Worm (Caenorhabditis elegans) whole organism, mixed stage, embryonic: ENCODE data around the gene str-182.

ENCODE experiments used
- M03D4.4 ChIP-seq: sonication (generic microtip); optimal IDR thresholded peaks from 2 replicates; lab custom pipeline; 2017; ENCODE audit warnings: mild to moderate bottlenecking, missing genetic modification characterization, missing compliant biosample characterization
- blmp-1 ChIP-seq: fragments of 150-350 bp; optimal IDR thresholded peaks from 2 replicates; lab custom pipeline; 2014; ENCODE audit warnings: missing biosample characterization, missing genetic modification characterization
- ceh-39 ChIP-seq: fragments of 150-350 bp; optimal IDR thresholded peaks from 2 replicates; lab custom pipeline; 2014; ENCODE audit warnings: missing biosample characterization, missing genetic modification characterization
- ceh-43 ChIP-seq: fragments of 200-800 bp; sonication (Bioruptor generic); optimal IDR thresholded peaks from 2 replicates; lab custom pipeline; 2018; ENCODE audit warnings: mild to moderate bottlenecking, missing genetic modification characterization, moderate library complexity, missing compliant biosample characterization
- ceh-83 ChIP-seq: fragments of 200-800 bp; sonication (Bioruptor generic); optimal IDR thresholded peaks from 2 replicates; lab custom pipeline; 2018; ENCODE audit warnings: mild to moderate bottlenecking, missing genetic modification characterization, missing compliant biosample characterization
- ces-1 ChIP-seq: fragments of 150-350 bp; optimal IDR thresholded peaks from 2 replicates; lab custom pipeline; 2014; ENCODE audit warnings: missing biosample characterization, missing genetic modification reagents, missing genetic modification characterization
- cnd-1 ChIP-seq: fragments of 200-800 bp; sonication (Bioruptor generic); optimal IDR thresholded peaks from 2 replicates; lab custom pipeline; 2018; ENCODE audit warnings: mild to moderate bottlenecking, missing genetic modification characterization, missing compliant biosample characterization
- drap-1 ChIP-seq: fragments of 200-800 bp; sonication (Bioruptor generic); optimal IDR thresholded peaks from 3 replicates; lab custom pipeline; 2018; ENCODE audit warnings: mild to moderate bottlenecking, missing genetic modification characterization, missing compliant biosample characterization
- elt-1 ChIP-seq: sonication (generic microtip); optimal IDR thresholded peaks from 2 replicates; lab custom pipeline; 2017; ENCODE audit warnings: missing genetic modification characterization, mild to moderate bottlenecking, missing compliant biosample characterization, antibody characterized with exemption, moderate library complexity, borderline replicate concordance; ENCODE audit not compliant: insufficient read depth
- flh-1 ChIP-seq: fragments of 200-800 bp; sonication (Bioruptor generic); optimal IDR thresholded peaks from 2 replicates; lab custom pipeline; 2018; ENCODE audit warnings: mild to moderate bottlenecking, missing genetic modification characterization, moderate library complexity, missing compliant biosample characterization
- ham-2 ChIP-seq: fragments of 200-800 bp; sonication (Bioruptor generic); optimal IDR thresholded peaks from 2 replicates; lab custom pipeline; 2018; ENCODE audit warnings: mild to moderate bottlenecking, missing genetic modification characterization, missing compliant biosample characterization
- hlh-1 ChIP-seq: fragments of 150-350 bp; optimal IDR thresholded peaks from 2 replicates; lab custom pipeline; 2014; ENCODE audit warnings: missing biosample characterization, missing genetic modification reagents, missing genetic modification characterization
- lin-13 ChIP-seq: fragments of 150-350 bp; optimal IDR thresholded peaks from 2 replicates; lab custom pipeline; 2014; ENCODE audit warnings: missing biosample characterization, missing genetic modification characterization
- lin-32 ChIP-seq: fragments of 200-800 bp; sonication (Bioruptor generic); optimal IDR thresholded peaks from 2 replicates; lab custom pipeline; 2018; ENCODE audit warnings: mild to moderate bottlenecking, missing genetic modification characterization, missing compliant biosample characterization
- mab-5 ChIP-seq: fragments of 150-350 bp; optimal IDR thresholded peaks from 2 replicates; lab custom pipeline; 2014; ENCODE audit warnings: missing biosample characterization, missing genetic modification characterization
- mep-1 ChIP-seq: fragments of 150-350 bp; optimal IDR thresholded peaks from 2 replicates; lab custom pipeline; 2017; ENCODE audit warnings: missing biosample characterization, missing genetic modification reagents, missing genetic modification characterization, inconsistent platforms
- mls-2 ChIP-seq: sonication (generic microtip); optimal IDR thresholded peaks from 2 replicates; lab custom pipeline; 2016; ENCODE audit warnings: mild to moderate bottlenecking, missing genetic modification characterization, moderate library complexity, missing compliant biosample characterization
- nhr-2 ChIP-seq: fragments of 150-350 bp; optimal IDR thresholded peaks from 2 replicates; lab custom pipeline; 2014; ENCODE audit warnings: missing biosample characterization, missing genetic modification characterization
- nhr-237 ChIP-seq: fragments of 150-350 bp; optimal IDR thresholded peaks from 2 replicates; lab custom pipeline; 2014; ENCODE audit warnings: missing biosample characterization, missing genetic modification characterization
- nhr-76 ChIP-seq: sonication (generic microtip); optimal IDR thresholded peaks from 2 replicates; lab custom pipeline; 2017; ENCODE audit warnings: missing biosample characterization, missing genetic modification characterization
- pha-4 ChIP-seq: fragments of 150-350 bp; optimal IDR thresholded peaks from 2 replicates; lab custom pipeline; 2018; ENCODE audit warnings: missing biosample characterization, missing genetic modification reagents, missing genetic modification characterization
- sem-2 ChIP-seq: fragments of 200-800 bp; sonication (Bioruptor generic); optimal IDR thresholded peaks from 2 replicates; lab custom pipeline; 2018; ENCODE audit warnings: mild to moderate bottlenecking, missing genetic modification characterization, missing compliant biosample characterization
- snpc-4 ChIP-seq: fragments of 150-350 bp; optimal IDR thresholded peaks from 2 replicates; lab custom pipeline; 2014; ENCODE audit warnings: missing biosample characterization, missing genetic modification characterization
- sptf-1 ChIP-seq: sonication (generic microtip); optimal IDR thresholded peaks from 2 replicates; lab custom pipeline; 2017; ENCODE audit warnings: mild to moderate bottlenecking, missing genetic modification characterization, moderate library complexity, missing compliant biosample characterization
- tbx-8 ChIP-seq: fragments of 200-800 bp; sonication (Bioruptor generic); optimal IDR thresholded peaks from 2 replicates; lab custom pipeline; 2018; ENCODE audit warnings: mild to moderate bottlenecking, missing genetic modification characterization, moderate library complexity, missing compliant biosample characterization
- unc-120 ChIP-seq: sonication (generic microtip); optimal IDR thresholded peaks from 2 replicates; lab custom pipeline; 2017; ENCODE audit warnings: missing genetic modification characterization, missing compliant biosample characterization; ENCODE audit not compliant: poor library complexity, severe bottlenecking
- unc-39 ChIP-seq: fragments of 150-350 bp; optimal IDR thresholded peaks from 2 replicates; lab custom pipeline; 2014; ENCODE audit warnings: missing biosample characterization, missing genetic modification characterization
- zip-8 ChIP-seq: fragments of 150-350 bp; optimal IDR thresholded peaks from 2 replicates; lab custom pipeline; 2014; ENCODE audit warnings: missing biosample characterization, missing genetic modification characterization
- ztf-11 ChIP-seq: fragments of 150-350 bp; optimal IDR thresholded peaks from 2 replicates; lab custom pipeline; 2014; ENCODE audit warnings: missing biosample characterization, missing genetic modification characterization

The str-182 gene

DNA sequence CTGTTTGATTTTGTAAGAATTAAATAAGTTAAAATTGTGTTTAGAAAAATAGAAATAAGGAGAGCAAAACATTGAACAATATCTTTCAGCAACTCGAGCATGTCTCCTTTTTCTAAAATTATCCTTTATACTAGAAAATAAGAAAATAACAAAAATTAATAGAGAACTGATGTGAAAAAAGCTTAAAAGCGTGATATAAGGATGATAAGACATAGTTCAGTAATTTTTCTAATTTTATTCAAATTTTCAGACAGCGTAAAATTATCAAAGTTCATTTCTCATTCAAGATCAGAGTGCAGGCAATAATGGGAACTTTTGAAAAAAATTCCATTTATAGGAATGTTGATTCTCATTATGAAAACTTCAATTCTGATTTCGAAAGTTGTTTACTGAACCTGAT lies at the start of gene str-182:
TSS of gene str-182 (minus strand) at position 101 of the 400 bp plus-strand sequence.
- TF ChIP-seq drap-1 (no peak), lin-13 (tag; lab: Kevin White, UChicago) (no peak), ham-2 (GFP tag; lab: Kevin White, UChicago) (no peak), lin-32 (no peak), ceh-83 (GFP tag; lab: Kevin White, UChicago) (no peak), hlh-1 (no peak), flh-1 (GFP tag; lab: Kevin White, UChicago) (no peak), elt-1 (no peak), ztf-11 (tag; lab: Kevin White, UChicago) (no peak)

ce11 chrV:10281374-10281773 lies 48.1 kb upstream of the str-182 start, which contains the start of gene lys-2:
Gene lys-2 (minus strand): TSS chrV:10281474.
- TF ChIP-seq M03D4.4 (tag; lab: Kevin White, UChicago) (no peak), nhr-76 (no peak), lin-13 (tag; lab: Kevin White, UChicago) (no peak), nhr-237 (no peak), ceh-83 (GFP tag; lab: Kevin White, UChicago) (no peak), snpc-4 (no peak), drap-1 (no peak), tbx-8 (no peak), pha-4 (tag; lab: Kevin White, UChicago) (no peak), mab-5 (tag; lab: Kevin White, UChicago) (no peak), hlh-1 (no peak), ham-2 (GFP tag; lab: Kevin White, UChicago) (no peak)

DNA sequence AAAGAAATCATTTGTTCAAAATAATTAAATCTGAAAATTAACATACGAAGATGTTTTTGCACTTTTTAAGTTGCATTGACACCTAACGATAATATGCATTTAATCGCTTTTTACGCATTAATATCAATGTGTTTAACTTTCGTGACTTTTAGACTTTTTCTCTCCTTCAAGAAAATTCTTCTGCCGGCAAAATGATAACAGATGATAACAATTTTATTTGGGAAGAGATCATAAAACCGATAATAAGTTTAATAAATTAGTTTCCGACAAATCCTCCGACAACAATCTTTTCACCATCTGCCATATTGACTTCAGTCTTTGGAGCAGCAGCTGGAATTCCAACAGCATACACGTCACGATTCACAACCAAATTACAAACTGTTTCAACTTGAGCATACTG lies 46.9 kb upstream of the str-182 start:
- TF ChIP-seq flh-1 (GFP tag; lab: Kevin White, UChicago) (no peak), ceh-83 (GFP tag; lab: Kevin White, UChicago) (no peak), mls-2 (tag; lab: Kevin White, UChicago) (no peak), M03D4.4 (tag; lab: Kevin White, UChicago) (no peak), nhr-76 (no peak), cnd-1 (tag; lab: Kevin White, UChicago) (no peak), zip-8 (tag; lab: Kevin White, UChicago) (no peak), unc-39 (tag; lab: Kevin White, UChicago) (no peak), nhr-2 (tag; lab: Kevin White, UChicago) (no peak), ceh-43 (no peak), hlh-1 (no peak), ztf-11 (tag; lab: Kevin White, UChicago) (no peak), elt-1 (no peak), drap-1 (no peak), ces-1 (GFP tag; lab: Kevin White, UChicago) (no peak), sptf-1 (tag; lab: Kevin White, UChicago) (no peak), mep-1 (no peak)

- TF ChIP-seq M03D4.4 (tag; lab: Kevin White, UChicago) = no peak
- TF ChIP-seq pha-4 (tag; lab: Kevin White, UChicago) = no peak
- no peak for TF ChIP-seq elt-1
- no peak for TF ChIP-seq tbx-8
- no peak for TF ChIP-seq hlh-1
- no peak for TF ChIP-seq cnd-1 (tag; lab: Kevin White, UChicago)
- no peak for TF ChIP-seq blmp-1
- no peak for TF ChIP-seq flh-1 (GFP tag; lab: Kevin White, UChicago)
- no peak for TF ChIP-seq ceh-39
These were observed 44.3 kb upstream of the str-182 start, which contains the start of gene lys-1 for ce11 chrV:10277579-10277978. Gene lys-1 (plus strand): TSS chrV:10277904.

DNA sequence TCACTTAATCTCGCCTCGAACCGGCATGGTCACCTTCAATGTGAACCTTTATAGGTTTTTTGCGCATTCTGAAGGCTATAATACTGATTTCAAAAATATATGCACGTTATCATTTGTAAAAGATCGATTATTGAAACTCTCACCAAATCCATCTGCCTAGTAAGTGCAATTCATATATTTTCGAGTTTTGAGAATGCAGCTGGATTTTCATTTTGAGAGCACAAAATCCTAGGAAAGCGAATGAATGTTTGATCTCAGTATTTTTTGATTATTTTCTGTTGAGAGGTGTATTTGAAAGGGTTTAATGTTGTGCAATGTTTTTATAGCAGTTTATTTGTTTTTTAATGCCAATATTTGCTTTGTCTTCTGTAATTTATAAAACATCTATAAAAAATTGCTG lies 42.8 kb upstream of the str-182 start:
- no peak for TF ChIP-seq ztf-11 (tag; lab: Kevin White, UChicago)
- TF ChIP-seq ham-2 (GFP tag; lab: Kevin White, UChicago) = no peak
- no peak for TF ChIP-seq mep-1
- TF ChIP-seq unc-120 = no peak
- TF ChIP-seq unc-39 (tag; lab: Kevin White, UChicago) = no peak
- no peak for TF ChIP-seq nhr-237
- no peak for TF ChIP-seq lin-32
- no peak for TF ChIP-seq nhr-76
- TF ChIP-seq ceh-39 = no peak
- TF ChIP-seq sem-2 = no peak
- no peak for TF ChIP-seq hlh-1
- TF ChIP-seq cnd-1 (tag; lab: Kevin White, UChicago) = no peak
- TF ChIP-seq blmp-1 = no peak
- TF ChIP-seq drap-1 = no peak
- no peak for TF ChIP-seq zip-8 (tag; lab: Kevin White, UChicago)
- TF ChIP-seq nhr-2 (tag; lab: Kevin White, UChicago) = no peak
- no peak for TF ChIP-seq ces-1 (GFP tag; lab: Kevin White, UChicago)
- no peak for TF ChIP-seq mls-2 (tag; lab: Kevin White, UChicago)
- TF ChIP-seq mab-5 (tag; lab: Kevin White, UChicago) = no peak
- TF ChIP-seq, all 35 proteins: peak for 0
